Worm (Caenorhabditis elegans): Measurements from ENCODE around the gene T10H4.4.

T10H4.4 gene

ce11 chrV:15272263-15272662 lies at the start of gene T10H4.4:
Gene T10H4.4, minus strand, starts transcription at chrV:15272363.
- TF ChIP-seq pha-4 (tag; optimal IDR thresholded peaks at IDR 0.05) (no peak), nhr-76 (tag; optimal IDR thresholded peaks at IDR 0.05) (no peak), ceh-39 (tag; optimal IDR thresholded peaks at IDR 0.05) (no peak), unc-120 (tag; optimal IDR thresholded peaks at IDR 0.05; ENCODE audit: poor library complexity, severe bottlenecking) (no peak), sem-2 (GFP tag; optimal IDR thresholded peaks at IDR 0.05) (no peak), hlh-1 (tag; optimal IDR thresholded peaks at IDR 0.05) (no peak), M03D4.4 (tag; optimal IDR thresholded peaks at IDR 0.05) (no peak), bed-3 (GFP tag; optimal IDR thresholded peaks at IDR 0.05) (no peak), nhr-2 (tag; optimal IDR thresholded peaks at IDR 0.05) (no peak), nhr-12 (tag; optimal IDR thresholded peaks at IDR 0.05) (no peak), nhr-237 (tag; optimal IDR thresholded peaks at IDR 0.05) (no peak), zip-8 (tag; optimal IDR thresholded peaks at IDR 0.05) (no peak), elt-3 (tag; optimal IDR thresholded peaks at IDR 0.05) (no peak), unc-39 (tag; optimal IDR thresholded peaks at IDR 0.05) (no peak), nhr-28 (tag; optimal IDR thresholded peaks at IDR 0.05) (no peak), ceh-83 (GFP tag; optimal IDR thresholded peaks at IDR 0.05) (no peak)

ce11 chrV:15318638-15319037 lies 46.5 kb upstream of the T10H4.4 start, which contains the start of gene nhr-291:
Gene nhr-291, plus strand, starts transcription at chrV:15318961.
- TF ChIP-seq M03D4.4 (tag; optimal IDR thresholded peaks at IDR 0.05) = no peak
- no peak for TF ChIP-seq nhr-2 (tag; optimal IDR thresholded peaks at IDR 0.05)
- no peak for TF ChIP-seq unc-120 (tag; optimal IDR thresholded peaks at IDR 0.05; ENCODE audit: poor library complexity, severe bottlenecking)
- TF ChIP-seq ham-2 (GFP tag; optimal IDR thresholded peaks at IDR 0.05) = no peak
- no peak for TF ChIP-seq unc-39 (tag; optimal IDR thresholded peaks at IDR 0.05)
- no peak for TF ChIP-seq mab-5 (tag; optimal IDR thresholded peaks at IDR 0.05)
- no peak for TF ChIP-seq ces-1 (GFP tag; optimal IDR thresholded peaks at IDR 0.05)
- no peak for TF ChIP-seq bed-3 (GFP tag; optimal IDR thresholded peaks at IDR 0.05)
- TF ChIP-seq lin-32 (GFP tag; optimal IDR thresholded peaks at IDR 0.05) = no peak
- no peak for TF ChIP-seq nhr-28 (tag; optimal IDR thresholded peaks at IDR 0.05)
- no peak for TF ChIP-seq flh-1 (GFP tag; optimal IDR thresholded peaks at IDR 0.05)
- no peak for TF ChIP-seq ceh-83 (GFP tag; optimal IDR thresholded peaks at IDR 0.05)
- no peak for TF ChIP-seq nhr-237 (tag; optimal IDR thresholded peaks at IDR 0.05)
- no peak for TF ChIP-seq pha-4 (tag; optimal IDR thresholded peaks at IDR 0.05)
- no peak for TF ChIP-seq nhr-12 (tag; optimal IDR thresholded peaks at IDR 0.05)
- TF ChIP-seq sem-2 (GFP tag; optimal IDR thresholded peaks at IDR 0.05) = no peak
- TF ChIP-seq lsy-2 (tag; optimal IDR thresholded peaks at IDR 0.05) = no peak
- TF ChIP-seq nhr-76 (tag; optimal IDR thresholded peaks at IDR 0.05) = no peak
- TF ChIP-seq mls-2 (tag; optimal IDR thresholded peaks at IDR 0.05) = no peak
- TF ChIP-seq elt-1 (tag; optimal IDR thresholded peaks at IDR 0.05; ENCODE audit: borderline replicate concordance, insufficient read depth) = no peak

- TF ChIP-seq lin-32 (GFP tag; optimal IDR thresholded peaks at IDR 0.05) = no peak
- TF ChIP-seq ceh-43 (GFP tag; optimal IDR thresholded peaks at IDR 0.05) = no peak
- TF ChIP-seq flh-1 (GFP tag; optimal IDR thresholded peaks at IDR 0.05) = no peak
- TF ChIP-seq ham-2 (GFP tag; optimal IDR thresholded peaks at IDR 0.05) = no peak
- no peak for TF ChIP-seq mep-1 (tag; optimal IDR thresholded peaks at IDR 0.05)
- TF ChIP-seq ceh-39 (tag; optimal IDR thresholded peaks at IDR 0.05) = no peak
- TF ChIP-seq blmp-1 (tag; optimal IDR thresholded peaks at IDR 0.05) = no peak
- no peak for TF ChIP-seq cnd-1 (tag; optimal IDR thresholded peaks at IDR 0.05)
- no peak for TF ChIP-seq tbx-8 (GFP tag; optimal IDR thresholded peaks at IDR 0.05)
- no peak for TF ChIP-seq unc-62 (GFP tag; optimal IDR thresholded peaks at IDR 0.05)
- TF ChIP-seq nhr-28 (tag; optimal IDR thresholded peaks at IDR 0.05) = no peak
- TF ChIP-seq nhr-12 (tag; optimal IDR thresholded peaks at IDR 0.05) = no peak
- TF ChIP-seq nhr-76 (tag; optimal IDR thresholded peaks at IDR 0.05) = no peak
- no peak for TF ChIP-seq mab-5 (tag; optimal IDR thresholded peaks at IDR 0.05)
- TF ChIP-seq hlh-1 (tag; optimal IDR thresholded peaks at IDR 0.05) = no peak
- TF ChIP-seq lin-13 (tag; optimal IDR thresholded peaks at IDR 0.05) = no peak
- no peak for TF ChIP-seq M03D4.4 (tag; optimal IDR thresholded peaks at IDR 0.05)
- no peak for TF ChIP-seq nhr-237 (tag; optimal IDR thresholded peaks at IDR 0.05)
Observed at ce11 chrV:15315827-15316527, 43.8 kb upstream of the T10H4.4 start, which contains the start of the genes srt-22 and nhr-246. Gene srt-22, minus strand, starts transcription at chrV:15315927. Gene nhr-246, plus strand, starts transcription at chrV:15316477.

- no peak for TF ChIP-seq unc-62 (GFP tag; optimal IDR thresholded peaks at IDR 0.05)
- TF ChIP-seq snpc-4 (tag; optimal IDR thresholded peaks at IDR 0.05) = no peak
- TF ChIP-seq hlh-1 (tag; optimal IDR thresholded peaks at IDR 0.05) = no peak
- TF ChIP-seq lin-32 (GFP tag; optimal IDR thresholded peaks at IDR 0.05) = no peak
- TF ChIP-seq ceh-83 (GFP tag; optimal IDR thresholded peaks at IDR 0.05) = no peak
- TF ChIP-seq nhr-12 (tag; optimal IDR thresholded peaks at IDR 0.05) = no peak
- TF ChIP-seq sem-2 (GFP tag; optimal IDR thresholded peaks at IDR 0.05) = no peak
- TF ChIP-seq ceh-39 (tag; optimal IDR thresholded peaks at IDR 0.05) = no peak
Observed at ce11 chrV:15313529-15313928, 41.4 kb upstream of the T10H4.4 start.
